Worm (Caenorhabditis elegans): ENCODE measurements around the gene C01G12.9.
A peak's percentile ranks its signal among the peaks of the same experiment; 100 is the strongest.

The C01G12.9 gene

ce11 chrII:14561549-14562115 is 17.2 kb upstream of the C01G12.9 start, which contains the start of gene mog-4 (continued):
- TF ChIP-seq nhr-27 (tag; optimal IDR thresholded peaks at IDR 0.05) (peak; percentile 58), ceh-79 (tag; optimal IDR thresholded peaks at IDR 0.05) (peak; percentile 61), snpc-4 (GFP tag; optimal IDR thresholded peaks at IDR 0.05) (peak; percentile 31), snpc-4 (tag; optimal IDR thresholded peaks at IDR 0.05) (peak; percentile 41 to 91 (median 72)), madf-6 (GFP tag; IDR thresholded peaks at IDR 0.05) (peak; percentile 99), lin-26 (GFP tag; IDR thresholded peaks at IDR 0.05) (peak; percentile 98), attf-5 (GFP tag; optimal IDR thresholded peaks at IDR 0.05) (peak; percentile 99), atf-7 (tag; optimal IDR thresholded peaks at IDR 0.05) (peak; percentile 84), snpc-3.4 (tag; optimal IDR thresholded peaks at IDR 0.05) (peak; percentile 18), Y95B8A.8 (GFP tag; IDR thresholded peaks at IDR 0.05) (peak; percentile 99), B0336.3 (GFP tag; IDR thresholded peaks at IDR 0.05) (peak; percentile 92), sea-2 (GFP tag; IDR thresholded peaks at IDR 0.05) (peak; percentile 98), ZK185.1 (tag; optimal IDR thresholded peaks at IDR 0.05; ENCODE audit: poor library complexity, severe bottlenecking) (peak; percentile 97)

- peak; percentile 70 for TF ChIP-seq dox-1 (GFP tag; IDR thresholded peaks at IDR 0.05)
- TF ChIP-seq xnd-1 (tag; optimal IDR thresholded peaks at IDR 0.05): peak; percentile 79
- peak; percentile 78 for TF ChIP-seq lsl-1 (GFP tag; optimal IDR thresholded peaks at IDR 0.05)
- peak; percentile 80 for TF ChIP-seq madf-8 (GFP tag; conservative IDR thresholded peaks at IDR 0.05)
- TF ChIP-seq mcd-1 (GFP tag; IDR thresholded peaks at IDR 0.05): 0 out of 2 replicates have a peak, but pooled peaks have one; percentile 35
- TF ChIP-seq D2030.7 (GFP tag; IDR thresholded peaks at IDR 0.05): peak; percentile 43; the same call in 1 of the 2 replicates
- TF ChIP-seq madf-6 (GFP tag; IDR thresholded peaks at IDR 0.05): peak; percentile 70
- peak; percentile 38; the same call in 1 of the 2 replicates for TF ChIP-seq F33H1.4 (GFP tag; IDR thresholded peaks at IDR 0.05)
- TF ChIP-seq ztf-28 (GFP tag; IDR thresholded peaks at IDR 0.05): 0 out of 2 replicates have a peak, but pooled peaks have one; percentile 36
- peak; percentile 40; the same call in 1 of the 2 replicates for TF ChIP-seq ceh-91 (GFP tag; IDR thresholded peaks at IDR 0.05)
- TF ChIP-seq egrh-3 (GFP tag; IDR thresholded peaks at IDR 0.05): peak; percentile 53; the same call in 1 of the 2 replicates
- peak; percentile 97 for TF ChIP-seq hmg-1.2 (GFP tag; IDR thresholded peaks at IDR 0.05)
Observed at ce11 chrII:14563766-14564370, 14.9 kb upstream of the C01G12.9 start.

- TF ChIP-seq somi-1 (GFP tag; optimal IDR thresholded peaks at IDR 0.05) (no peak), hmg-1.2 (GFP tag; IDR thresholded peaks at IDR 0.05) (peak; percentile 55), madf-10 (tag; optimal IDR thresholded peaks at IDR 0.05) (no peak), let-526 (GFP tag; IDR thresholded peaks at IDR 0.05) (no peak), hmg-20 (GFP tag; IDR thresholded peaks at IDR 0.05) (no peak), attf-3 (GFP tag; conservative IDR thresholded peaks at IDR 0.05) (no peak)
Observed at ce11 chrII:14567811-14568210, 11.0 kb upstream of the C01G12.9 start.

ce11 chrII:14569322-14569721 is 9.5 kb upstream of the C01G12.9 start:
- no peak for TF ChIP-seq nhr-90 (tag; optimal IDR thresholded peaks at IDR 0.05)
- TF ChIP-seq ztf-22 (GFP tag; optimal IDR thresholded peaks at IDR 0.05): no peak
- no peak for TF ChIP-seq cebp-2 (GFP tag; IDR thresholded peaks at IDR 0.05)
- no peak for TF ChIP-seq sptf-2 (GFP tag; optimal IDR thresholded peaks at IDR 0.05)
- no peak for TF ChIP-seq athp-1 (tag; optimal IDR thresholded peaks at IDR 0.05)
- peak; percentile 58 for TF ChIP-seq egrh-3 (GFP tag; IDR thresholded peaks at IDR 0.05)
- TF ChIP-seq nfya-2 (GFP tag; IDR thresholded peaks at IDR 0.05): no peak
- no peak for TF ChIP-seq nhr-27 (tag; optimal IDR thresholded peaks at IDR 0.05)
- TF ChIP-seq B0019.2 (GFP tag; conservative IDR thresholded peaks at IDR 0.05): no peak
- no peak for TF ChIP-seq ceh-40 (GFP tag; IDR thresholded peaks at IDR 0.05)
- no peak for TF ChIP-seq Y56A3A.18 (GFP tag; IDR thresholded peaks at IDR 0.05)
- TF ChIP-seq dox-1 (GFP tag; IDR thresholded peaks at IDR 0.05): no peak
- no peak for TF ChIP-seq lin-26 (GFP tag; IDR thresholded peaks at IDR 0.05)
- no peak for TF ChIP-seq F22D6.2 (tag; optimal IDR thresholded peaks at IDR 0.05)
- no peak for TF ChIP-seq F49E8.2 (tag; optimal IDR thresholded peaks at IDR 0.05; ENCODE audit: insufficient read depth)
- TF ChIP-seq attf-5 (GFP tag; optimal IDR thresholded peaks at IDR 0.05): no peak
- no peak for TF ChIP-seq ama-1 (optimal IDR thresholded peaks at IDR 0.05)
- TF ChIP-seq ama-1 (GFP tag; optimal IDR thresholded peaks at IDR 0.05): no peak
- TF ChIP-seq hsf-1 (GFP tag; IDR thresholded peaks at IDR 0.05): no peak
- no peak for TF ChIP-seq mcd-1 (GFP tag; IDR thresholded peaks at IDR 0.05)
